Fruit fly (Drosophila melanogaster): Measurements from ENCODE around the gene cdm.

Gene cdm

dm6 chr3R:18185385-18185784 lies 2.1 kb upstream of the cdm start, which contains the start of the genes Arp5 and CG7208 (continued):
- peak; percentile 9 for TF ChIP-seq CrebB (tag; optimal IDR thresholded peaks at IDR 0.05)
- peak; percentile 67 for TF ChIP-seq CG9437 (GFP tag; optimal IDR thresholded peaks at IDR 0.05)
- no peak for TF ChIP-seq fru (optimal IDR thresholded peaks at IDR 0.05)
- TF ChIP-seq ssp (GFP tag; IDR thresholded peaks at IDR 0.05), result peak; percentile 41
- peak; percentile 48; the same call in 1 of the 2 replicates for TF ChIP-seq CG4404 (GFP tag; IDR thresholded peaks at IDR 0.05)
- TF ChIP-seq p53 (GFP tag; optimal IDR thresholded peaks at IDR 0.05), result no peak
- peak; percentile 76 for TF ChIP-seq sug (tag; optimal IDR thresholded peaks at IDR 0.05)
- peak; percentile 29 for TF ChIP-seq Spps (tag; optimal IDR thresholded peaks at IDR 0.05)
- peak; percentile 78 for TF ChIP-seq CG13775 (GFP tag; optimal IDR thresholded peaks at IDR 0.05)
- no peak for TF ChIP-seq CG2129 (GFP tag; IDR thresholded peaks at IDR 0.05; ENCODE audit: partially characterized antibody)
- no peak for TF ChIP-seq repo (GFP tag; optimal IDR thresholded peaks at IDR 0.05)
- TF ChIP-seq fd64A (GFP tag; optimal IDR thresholded peaks at IDR 0.05), result no peak
- peak; percentile 75 for TF ChIP-seq Hr3 (GFP tag; optimal IDR thresholded peaks at IDR 0.05)
- no peak for TF ChIP-seq crp (GFP tag; optimal IDR thresholded peaks at IDR 0.05)
- peak; percentile 38 for TF ChIP-seq Side (GFP tag; optimal IDR thresholded peaks at IDR 0.05)
- TF ChIP-seq CG9797 (GFP tag; optimal IDR thresholded peaks at IDR 0.05), result no peak
- TF ChIP-seq nerfin-2 (GFP tag; IDR thresholded peaks at IDR 0.05; ENCODE audit: partially characterized antibody), result no peak
- 0 out of 2 replicates have a peak, but pooled peaks have one; percentile 31 for TF ChIP-seq ara (GFP tag; IDR thresholded peaks at IDR 0.05)
- TF ChIP-seq CG5953 (GFP tag; IDR thresholded peaks at IDR 0.05), result no peak
- no peak for TF ChIP-seq CG2875 (GFP tag; optimal IDR thresholded peaks at IDR 0.05)
- peak; percentile 53 for TF ChIP-seq tap (tag; optimal IDR thresholded peaks at IDR 0.05)
- TF ChIP-seq prd (optimal IDR thresholded peaks at IDR 0.05), result no peak
- peak; percentile 66 for TF ChIP-seq prd (GFP tag; IDR thresholded peaks at IDR 0.05)
- no peak for TF ChIP-seq dmrt99B (tag; optimal IDR thresholded peaks at IDR 0.05)
- no peak for TF ChIP-seq rib (GFP tag; IDR thresholded peaks at IDR 0.05)
- peak; percentile 49 for TF ChIP-seq CG4328 (GFP tag; optimal IDR thresholded peaks at IDR 0.05)
- no peak for TF ChIP-seq Poxn (GFP tag; IDR thresholded peaks at IDR 0.05)
- TF ChIP-seq br (optimal IDR thresholded peaks at IDR 0.05), result no peak
- TF ChIP-seq CG15601 (tag; optimal IDR thresholded peaks at IDR 0.05), result peak; percentile 67
- peak; percentile 25 for TF ChIP-seq CG3838 (GFP tag; optimal IDR thresholded peaks at IDR 0.05)
- TF ChIP-seq TFAM (GFP tag; optimal IDR thresholded peaks at IDR 0.05), result no peak
- no peak for TF ChIP-seq sr (GFP tag; IDR thresholded peaks at IDR 0.05)
- peak; percentile 29 for TF ChIP-seq Elba2 (GFP tag; optimal IDR thresholded peaks at IDR 0.05)
- TF ChIP-seq CG1529 (GFP tag; optimal IDR thresholded peaks at IDR 0.05), result peak; percentile 47
- no peak for TF ChIP-seq Bgb (GFP tag; IDR thresholded peaks at IDR 0.05; ENCODE audit: partially characterized antibody)
- no peak for TF ChIP-seq CG7745 (tag; optimal IDR thresholded peaks at IDR 0.05)
- peak; percentile 78 for TF ChIP-seq Max (GFP tag; optimal IDR thresholded peaks at IDR 0.05)
- no peak; the same call in 2 of the 3 replicates for TF ChIP-seq CG34224 (GFP tag; IDR thresholded peaks at IDR 0.05; ENCODE audit: partially characterized antibody)
- no peak for TF ChIP-seq CG3065 (GFP tag; optimal IDR thresholded peaks at IDR 0.05)
- peak; percentile 19; the same call in 1 of the 2 replicates for TF ChIP-seq ro (GFP tag; IDR thresholded peaks at IDR 0.05)
- peak; percentile 67 for TF ChIP-seq Xrp1 (GFP tag; IDR thresholded peaks at IDR 0.05)
- peak; percentile 68 for TF ChIP-seq CG10209 (GFP tag; optimal IDR thresholded peaks at IDR 0.05)
- peak; percentile 73 for TF ChIP-seq CG13296 (GFP tag; optimal IDR thresholded peaks at IDR 0.05)
- TF ChIP-seq pfk (GFP tag; optimal IDR thresholded peaks at IDR 0.05), result no peak
- peak; percentile 86 for TF ChIP-seq CG14710 (tag; optimal IDR thresholded peaks at IDR 0.05)
- no peak for TF ChIP-seq kah (GFP tag; optimal IDR thresholded peaks at IDR 0.05)
- no peak for TF ChIP-seq cad (GFP tag; optimal IDR thresholded peaks at IDR 0.05)
- no peak for TF ChIP-seq CG8478 (optimal IDR thresholded peaks at IDR 0.05)
- TF ChIP-seq Dll (GFP tag; IDR thresholded peaks at IDR 0.05; ENCODE audit: partially characterized antibody), result peak; percentile 46; the same call in 1 of the 4 replicates
- TF ChIP-seq CG18476 (GFP tag; optimal IDR thresholded peaks at IDR 0.05), result peak; percentile 63
- no peak for TF ChIP-seq onecut (GFP tag; IDR thresholded peaks at IDR 0.05)
- TF ChIP-seq Vsx1 (GFP tag; optimal IDR thresholded peaks at IDR 0.05), result no peak
